Worm (Caenorhabditis elegans): ENCODE measurements around the gene Y17D7B.10.

DNA sequence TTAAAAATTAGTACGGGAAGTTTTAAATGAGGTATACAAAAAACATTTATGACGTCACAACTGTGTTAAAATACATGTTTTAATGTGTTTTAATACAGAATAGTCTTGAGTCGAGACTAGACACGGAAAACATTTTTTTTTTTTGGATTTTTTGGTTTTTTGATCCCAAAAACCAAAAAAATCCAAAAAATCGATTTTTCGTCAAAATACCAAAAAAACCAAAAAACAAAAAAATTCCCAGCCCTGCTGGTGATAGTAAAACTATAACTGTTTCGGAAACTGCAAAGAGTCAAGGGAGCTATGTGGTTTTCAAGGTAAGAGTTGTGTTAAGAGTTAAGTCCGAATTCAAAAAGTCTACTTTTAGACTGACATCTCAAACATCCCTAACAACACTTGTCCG, 22.4 kb upstream of the Y17D7B.10 start, which contains the start of gene F11D11.4:
- TF ChIP-seq lin-15B (tag; optimal IDR thresholded peaks at IDR 0.05): no peak
- TF ChIP-seq nhr-76 (tag; optimal IDR thresholded peaks at IDR 0.05): no peak
- no peak for TF ChIP-seq hlh-4 (tag; optimal IDR thresholded peaks at IDR 0.05)
- no peak for TF ChIP-seq unc-62 (GFP tag; optimal IDR thresholded peaks at IDR 0.05)
- no peak for TF ChIP-seq ets-5 (GFP tag; IDR thresholded peaks at IDR 0.05)
- no peak for TF ChIP-seq vab-15 (tag; optimal IDR thresholded peaks at IDR 0.05)
- TF ChIP-seq nhr-77 (tag; optimal IDR thresholded peaks at IDR 0.05): no peak
- TF ChIP-seq ztf-4 (tag; optimal IDR thresholded peaks at IDR 0.05): no peak
- no peak for TF ChIP-seq C16A3.4 (tag; optimal IDR thresholded peaks at IDR 0.05)
